Worm (Caenorhabditis elegans): ENCODE results near the gene madf-5.

- TF ChIP-seq klf-2 (GFP tag; conservative IDR thresholded peaks at IDR 0.05) (no peak), tab-1 (GFP tag; IDR thresholded peaks at IDR 0.05) (no peak)
Measured at ce11 chrII:14555019-14555418, 18.4 kb upstream of the madf-5 start.

Measured in whole organism, midembryonic.